Worm (Caenorhabditis elegans): ENCODE data around the gene ncap-1.

DNA sequence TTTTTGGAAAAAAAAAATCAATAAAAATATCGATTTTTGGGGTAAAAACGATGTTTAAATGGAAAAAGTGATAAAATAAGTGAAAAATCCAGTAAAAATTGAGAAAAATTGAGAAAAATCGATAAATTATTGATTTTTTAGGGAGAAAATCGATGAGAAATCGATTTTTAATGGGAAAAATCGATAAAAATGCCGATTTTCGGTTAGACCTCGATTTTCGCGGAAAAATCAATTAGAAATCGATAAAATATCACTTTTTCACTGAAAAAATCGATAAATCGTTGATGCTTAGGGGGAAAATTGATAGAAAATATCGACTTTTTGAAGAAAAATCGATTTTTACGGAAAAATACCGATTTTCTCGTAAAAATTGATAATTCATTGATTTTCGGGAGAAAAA lies 18.0 kb downstream of the ncap-1 start:
- TF ChIP-seq lin-15B (tag; optimal IDR thresholded peaks at IDR 0.05) (no peak), skn-1 (tag; optimal IDR thresholded peaks at IDR 0.05) (no peak), mab-9 (GFP tag; IDR thresholded peaks at IDR 0.05) (no peak), blmp-1 (tag; optimal IDR thresholded peaks at IDR 0.05) (no peak), dpl-1 (GFP tag; optimal IDR thresholded peaks at IDR 0.05) (no peak), egl-27 (tag; optimal IDR thresholded peaks at IDR 0.05) (no peak), pag-3 (tag; optimal IDR thresholded peaks at IDR 0.05; ENCODE audit: borderline replicate concordance, insufficient read depth) (no peak), sox-4 (tag; optimal IDR thresholded peaks at IDR 0.05) (no peak), aly-2 (tag; optimal IDR thresholded peaks at IDR 0.05) (no peak), nhr-11 (tag; optimal IDR thresholded peaks at IDR 0.05) (no peak), snu-23 (GFP tag; optimal IDR thresholded peaks at IDR 0.05) (no peak), lsy-2 (tag; optimal IDR thresholded peaks at IDR 0.05) (no peak), mep-1 (tag; optimal IDR thresholded peaks at IDR 0.05) (no peak)
